Worm (Caenorhabditis elegans) whole organism, late embryonic: ENCODE results near the gene clc-25.

Experiments
- ama-1 ChIP-seq: fragments of 150-350 bp; optimal IDR thresholded peaks from 2 replicates; lab custom pipeline; 2014
- ceh-30 ChIP-seq: fragments of 150-350 bp; optimal IDR thresholded peaks from 2 replicates; lab custom pipeline; 2014; ENCODE audit warnings: missing biosample characterization, missing genetic modification characterization
- ceh-6 ChIP-seq: fragments of 200-800 bp; sonication (Bioruptor generic); optimal IDR thresholded peaks from 2 replicates; lab custom pipeline; 2018; ENCODE audit warnings: mild to moderate bottlenecking, missing genetic modification characterization, missing compliant biosample characterization
- elt-4 ChIP-seq: sonication (generic microtip); optimal IDR thresholded peaks from 2 replicates; lab custom pipeline; 2016; ENCODE audit warnings: missing genetic modification characterization, missing compliant biosample characterization
- eyg-1 ChIP-seq: sonication (generic microtip); optimal IDR thresholded peaks from 2 replicates; lab custom pipeline; 2016; ENCODE audit warnings: missing genotype, missing genetic modification characterization, missing compliant biosample characterization
- fkh-10 ChIP-seq: fragments of 150-350 bp; optimal IDR thresholded peaks from 2 replicates; lab custom pipeline; 2014; ENCODE audit warnings: missing biosample characterization, missing genetic modification reagents, missing genetic modification characterization
- hlh-15 ChIP-seq: sonication (generic microtip); optimal IDR thresholded peaks from 2 replicates; lab custom pipeline; 2016; ENCODE audit warnings: missing genetic modification characterization, missing compliant biosample characterization
- hlh-8 ChIP-seq: sonication (generic microtip); optimal IDR thresholded peaks from 2 replicates; lab custom pipeline; 2016; ENCODE audit warnings: missing genotype, missing genetic modification characterization, missing compliant biosample characterization
- nhr-11 ChIP-seq: fragments of 150-350 bp; optimal IDR thresholded peaks from 2 replicates; lab custom pipeline; 2014; ENCODE audit warnings: missing biosample characterization, missing genetic modification characterization
- pha-4 ChIP-seq: fragments of 150-350 bp; optimal IDR thresholded peaks from 2 replicates; lab custom pipeline; 2018; ENCODE audit warnings: missing biosample characterization, missing genetic modification reagents, missing genetic modification characterization
- pqm-1 ChIP-seq: sonication (generic microtip); optimal IDR thresholded peaks from 2 replicates; lab custom pipeline; 2016; ENCODE audit warnings: missing genetic modification characterization, missing compliant biosample characterization
- tbx-2 ChIP-seq: sonication (generic microtip); optimal IDR thresholded peaks from 2 replicates; lab custom pipeline; 2016; ENCODE audit warnings: missing genetic modification characterization, missing compliant biosample characterization
- unc-42 ChIP-seq: sonication (generic microtip); optimal IDR thresholded peaks from 2 replicates; lab custom pipeline; 2016; ENCODE audit warnings: missing genotype, missing genetic modification characterization, missing compliant biosample characterization

- no peak for TF ChIP-seq ceh-30 (tag; lab: Kevin White, UChicago)
- no peak for TF ChIP-seq ceh-6 (GFP tag; lab: Kevin White, UChicago)
- TF ChIP-seq pha-4, result no peak
- TF ChIP-seq unc-42, result no peak
- no peak for TF ChIP-seq hlh-8
- TF ChIP-seq elt-4, result no peak
- no peak for TF ChIP-seq tbx-2 (tag; lab: Kevin White, UChicago)
- no peak for TF ChIP-seq eyg-1 (tag; lab: Kevin White, UChicago)
- no peak for TF ChIP-seq ama-1 (lab: Kevin White, UChicago)
- no peak for TF ChIP-seq fkh-10 (GFP tag; lab: Kevin White, UChicago)
- TF ChIP-seq nhr-11 (tag; lab: Kevin White, UChicago), result no peak
- TF ChIP-seq pqm-1 (tag; lab: Kevin White, UChicago), result no peak
- TF ChIP-seq hlh-15, result no peak
Measured at ce11 chrIII:998855-999254, 27.3 kb downstream of the clc-25 start.
